Worm (Caenorhabditis elegans) whole organism, young adult: ENCODE results near the gene C31H1.2.

Source experiments
- B0035.1 ChIP-seq: sonication (generic microtip); optimal IDR thresholded peaks from 2 replicates; lab custom pipeline; 2016; ENCODE audit warnings: missing genetic modification characterization, mild to moderate bottlenecking, missing compliant biosample characterization, missing genotype, missing genetic modification reagents
- B0336.3 ChIP-seq: fragments of 200-800 bp; sonication (Bioruptor generic); IDR thresholded peaks from 2 replicates; pipeline ENCODE4 v1.3.6; 2022; ENCODE audit warnings: missing genetic modification characterization, missing compliant biosample characterization
- F49E8.2 ChIP-seq: sonication (generic microtip); optimal IDR thresholded peaks from 3 replicates; lab custom pipeline; 2017; ENCODE audit warnings: missing genetic modification characterization, mild to moderate bottlenecking, missing compliant biosample characterization, antibody characterized with exemption, moderate library complexity; ENCODE audit not compliant: insufficient read depth
- F55B11.4 ChIP-seq: sonication (generic microtip); optimal IDR thresholded peaks from 2 replicates; lab custom pipeline; 2016; ENCODE audit warnings: missing compliant biosample characterization, missing genetic modification characterization, borderline replicate concordance; ENCODE audit not compliant: insufficient read depth
- K12H6.12 ChIP-seq: fragments of 200-800 bp; sonication (Bioruptor generic); optimal IDR thresholded peaks from 2 replicates; lab custom pipeline; 2018; ENCODE audit warnings: mild to moderate bottlenecking, missing genetic modification characterization, missing compliant biosample characterization
- T26A5.8 ChIP-seq: sonication (generic microtip); optimal IDR thresholded peaks from 2 replicates; lab custom pipeline; 2016; ENCODE audit warnings: missing genetic modification characterization, missing compliant biosample characterization
- Y67H2A.10 ChIP-seq: fragments of 200-800 bp; sonication (Bioruptor generic); conservative IDR thresholded peaks from 2 replicates; pipeline ENCODE4 v1.3.6; 2022; ENCODE audit warnings: missing genetic modification reagents, missing genetic modification characterization, missing compliant biosample characterization
- Y95B8A.8 ChIP-seq: fragments of 200-800 bp; sonication (Bioruptor generic); IDR thresholded peaks from 2 replicates; pipeline ENCODE4 v1.3.6; 2022; ENCODE audit warnings: missing genetic modification reagents, missing genetic modification characterization, missing compliant biosample characterization
- aptf-2 ChIP-seq: fragments of 200-800 bp; sonication (Bioruptor generic); conservative IDR thresholded peaks from 2 replicates; pipeline ENCODE4 v1.3.6; 2022; ENCODE audit warnings: missing genetic modification reagents, missing genetic modification characterization, missing compliant biosample characterization
- cebp-1 ChIP-seq, 2 experiments: fragments of 200-800 bp in 1 of 2; sonication (Bioruptor generic) in 1 of 2; sonication (generic microtip) in 1 of 2; IDR thresholded peaks in 1 of 2; optimal IDR thresholded peaks in 1 of 2; 2 replicates each; pipeline versions ENCODE4 v1.3.6 to Lab custom; 2017 to 2022; ENCODE audit warnings: missing compliant biosample characterization in 2 of 2, missing genetic modification characterization in 2 of 2, mild to moderate bottlenecking in 1 of 2, missing genetic modification reagents in 1 of 2, moderate library complexity in 1 of 2
- ceh-100 ChIP-seq: fragments of 200-800 bp; sonication (Bioruptor generic); IDR thresholded peaks from 2 replicates; pipeline ENCODE4 v1.3.6; 2022; ENCODE audit warnings: missing genetic modification reagents, missing genetic modification characterization, missing compliant biosample characterization
- ceh-27 ChIP-seq: fragments of 200-800 bp; sonication (Bioruptor generic); optimal IDR thresholded peaks from 2 replicates; lab custom pipeline; 2018; ENCODE audit warnings: mild to moderate bottlenecking, missing genetic modification characterization, moderate library complexity, missing compliant biosample characterization
- ets-4 ChIP-seq: fragments of 200-800 bp; sonication (Bioruptor generic); optimal IDR thresholded peaks from 2 replicates; lab custom pipeline; 2018; ENCODE audit warnings: mild to moderate bottlenecking, missing genetic modification characterization, missing compliant biosample characterization
- hmg-1.2 ChIP-seq: fragments of 200-800 bp; sonication (Bioruptor generic); IDR thresholded peaks from 2 replicates; pipeline ENCODE4 v1.3.6; 2022; ENCODE audit warnings: missing genetic modification reagents, missing genetic modification characterization, missing compliant biosample characterization
- hmg-20 ChIP-seq: fragments of 200-800 bp; sonication (Bioruptor generic); IDR thresholded peaks from 2 replicates; pipeline ENCODE4 v1.3.6; 2022; ENCODE audit warnings: missing genetic modification reagents, missing genetic modification characterization, missing compliant biosample characterization
- lin-35 ChIP-seq, 3 experiments: fragments of 150-350 bp in 2 of 3; sonication (generic microtip) in 1 of 3; optimal IDR thresholded peaks; 2 replicates each; lab custom pipeline; 2014 to 2018; ENCODE audit warnings: missing biosample characterization in 3 of 3, missing genetic modification characterization in 3 of 3, missing genetic modification reagents in 3 of 3
- lin-54 ChIP-seq: fragments of 200-800 bp; sonication (Bioruptor generic); optimal IDR thresholded peaks from 2 replicates; lab custom pipeline; 2018; ENCODE audit warnings: mild to moderate bottlenecking, missing genetic modification characterization, missing compliant biosample characterization
- madf-6 ChIP-seq: fragments of 200-800 bp; sonication (Bioruptor generic); IDR thresholded peaks from 2 replicates; pipeline ENCODE4 v1.3.6; 2022; ENCODE audit warnings: missing genetic modification reagents, missing genetic modification characterization, missing compliant biosample characterization
- mel-28 ChIP-seq: sonication (generic microtip); optimal IDR thresholded peaks from 2 replicates; lab custom pipeline; 2016; ENCODE audit warnings: borderline replicate concordance, mild to moderate bottlenecking, missing genetic modification characterization, missing compliant biosample characterization
- nfya-1 ChIP-seq: sonication (generic microtip); optimal IDR thresholded peaks from 2 replicates; lab custom pipeline; 2017; ENCODE audit warnings: antibody characterized with exemption, missing compliant biosample characterization, missing genetic modification characterization, borderline replicate concordance; ENCODE audit not compliant: insufficient read depth
- nfyb-1 ChIP-seq: fragments of 200-800 bp; sonication (Bioruptor generic); IDR thresholded peaks from 2 replicates; pipeline ENCODE4 v1.3.6; 2022; ENCODE audit warnings: missing genetic modification reagents, missing genetic modification characterization, missing compliant biosample characterization
- nhr-27 ChIP-seq: fragments of 200-800 bp; sonication (Bioruptor generic); optimal IDR thresholded peaks from 2 replicates; lab custom pipeline; 2018; ENCODE audit warnings: mild to moderate bottlenecking, missing genetic modification characterization, moderate library complexity, missing compliant biosample characterization
- nhr-80 ChIP-seq: sonication (generic microtip); optimal IDR thresholded peaks from 2 replicates; lab custom pipeline; 2016; ENCODE audit warnings: missing genetic modification characterization, missing compliant biosample characterization
- pbrm-1 ChIP-seq: fragments of 200-800 bp; sonication (Bioruptor generic); IDR thresholded peaks from 2 replicates; pipeline ENCODE4 v1.3.6; 2022; ENCODE audit warnings: missing genetic modification reagents, missing genetic modification characterization, missing compliant biosample characterization
- rpc-1 ChIP-seq, 2 experiments: fragments of 150-350 bp in 1 of 2; sonication (generic microtip) in 1 of 2; optimal IDR thresholded peaks; 2 replicates each; lab custom pipeline; 2014 to 2018; ENCODE audit warnings: missing biosample characterization in 1 of 2, missing genetic modification characterization in 1 of 2, missing genetic modification reagents in 1 of 2, missing genotype in 1 of 2
- sdz-38 ChIP-seq: sonication (generic microtip); optimal IDR thresholded peaks from 2 replicates; lab custom pipeline; 2016; ENCODE audit warnings: missing genotype, missing genetic modification characterization, missing compliant biosample characterization
- snpc-1.1 ChIP-seq: sonication (generic microtip); optimal IDR thresholded peaks from 2 replicates; lab custom pipeline; 2017; ENCODE audit warnings: missing genetic modification characterization, mild to moderate bottlenecking, missing compliant biosample characterization, antibody characterized with exemption, moderate library complexity, missing genotype, missing genetic modification reagents; ENCODE audit not compliant: insufficient read depth
- unc-130 ChIP-seq: sonication (generic microtip); optimal IDR thresholded peaks from 2 replicates; lab custom pipeline; 2016; ENCODE audit warnings: missing genetic modification reagents, missing genetic modification characterization, missing compliant biosample characterization
- ztf-26 ChIP-seq: sonication (generic microtip); optimal IDR thresholded peaks from 2 replicates; lab custom pipeline; 2017; ENCODE audit warnings: missing genetic modification characterization, missing compliant biosample characterization

Gene C31H1.2

DNA sequence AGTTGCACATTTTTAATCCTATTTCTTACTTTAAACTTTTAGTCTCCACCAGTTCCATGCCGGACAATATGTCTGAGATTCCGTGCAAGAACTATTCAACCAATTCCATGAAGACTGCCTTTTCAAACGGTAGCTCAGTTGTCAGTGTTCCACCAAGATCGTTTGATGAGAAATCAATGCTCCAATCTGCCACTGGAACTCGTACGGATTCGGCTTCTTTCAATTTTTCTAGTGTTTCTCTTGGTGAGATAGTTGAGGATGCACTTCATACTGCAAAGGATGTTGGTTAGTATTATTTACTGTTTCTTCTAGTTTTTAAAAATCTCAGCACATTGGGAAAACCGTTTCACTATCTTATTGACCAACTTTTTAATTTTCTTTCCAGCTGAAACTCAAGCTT lies 8.5 kb downstream of the C31H1.2 start:
- TF ChIP-seq nhr-27 (tag; lab: Kevin White, UChicago) (no peak), Y67H2A.10 (GFP tag; lab: Robert Waterston, UW) (no peak), hmg-20 (GFP tag; lab: Robert Waterston, UW) (no peak), ceh-100 (GFP tag; lab: Robert Waterston, UW) (no peak), B0035.1 (tag; lab: Kevin White, UChicago) (no peak), Y95B8A.8 (no peak)
- TF ChIP-seq, all 124 proteins: peak for 0

DNA sequence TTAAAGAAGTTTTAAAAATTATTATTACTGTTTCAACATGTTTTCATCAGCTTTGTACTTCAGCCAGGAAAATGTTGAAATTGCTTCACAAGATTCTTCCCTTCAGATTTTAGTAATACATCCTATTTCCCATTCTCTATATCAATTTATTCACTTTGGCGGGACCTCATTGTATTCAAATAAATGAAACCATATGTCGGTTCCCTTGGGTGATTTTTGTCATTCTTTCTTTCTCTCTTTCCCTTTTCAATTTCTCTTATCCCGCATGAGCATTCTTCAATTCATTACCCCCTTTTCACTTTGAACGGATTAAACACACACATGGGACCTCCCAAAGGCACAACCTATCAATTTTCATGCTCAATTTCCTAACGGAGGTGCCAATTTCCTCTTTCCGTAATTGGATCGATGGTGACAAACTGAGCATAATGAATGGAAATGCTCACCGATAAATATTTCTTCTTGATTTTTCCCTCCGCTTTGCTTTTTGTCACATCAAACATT lies 12.5 kb downstream of the C31H1.2 start:
- no peak for TF ChIP-seq aptf-2 (GFP tag; lab: Robert Waterston, UW)

DNA sequence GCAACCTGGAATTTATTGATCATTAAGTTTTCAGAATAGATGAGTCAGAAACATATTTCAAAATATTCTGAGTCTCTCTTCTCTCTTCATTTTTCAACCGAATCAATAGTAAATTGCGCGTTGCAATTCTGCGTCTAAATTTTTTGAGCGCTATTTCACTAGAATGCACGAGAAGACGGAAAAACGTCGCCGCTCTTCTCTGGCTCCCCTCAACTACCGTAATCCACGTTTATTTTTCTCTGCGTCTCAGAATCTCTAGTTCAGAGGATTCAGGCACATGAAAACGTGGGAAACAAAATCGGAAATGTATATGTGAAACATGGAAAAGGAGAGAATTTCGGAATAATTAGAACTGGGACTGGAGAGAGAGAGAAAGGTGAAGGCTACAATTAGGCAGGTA lies 14.4 kb downstream of the C31H1.2 start:
- TF ChIP-seq snpc-1.1 (no peak), nfya-1 (no peak), F55B11.4 (tag; lab: Kevin White, UChicago) (no peak), cebp-1 (GFP tag; IDR thresholded peaks at IDR 0.05; lab: Robert Waterston, UW) (no peak), cebp-1 (tag; optimal IDR thresholded peaks at IDR 0.05; lab: Kevin White, UChicago) (peak; percentile 59), nfyb-1 (GFP tag; lab: Robert Waterston, UW) (0 out of 2 replicates have a peak, but pooled peaks have one; percentile 53), K12H6.12 (peak; percentile 33), ceh-27 (GFP tag; lab: Kevin White, UChicago) (peak; percentile 8), lin-35 (GFP tag; optimal IDR thresholded peaks at IDR 0.05; lab: Kevin White, UChicago) (peak in 1 of 3 experiments; percentile 15), pbrm-1 (0 out of 2 replicates have a peak, but pooled peaks have one; percentile 41), hmg-1.2 (GFP tag; lab: Robert Waterston, UW) (peak; percentile 46; the same call in 1 of the 2 replicates)

DNA sequence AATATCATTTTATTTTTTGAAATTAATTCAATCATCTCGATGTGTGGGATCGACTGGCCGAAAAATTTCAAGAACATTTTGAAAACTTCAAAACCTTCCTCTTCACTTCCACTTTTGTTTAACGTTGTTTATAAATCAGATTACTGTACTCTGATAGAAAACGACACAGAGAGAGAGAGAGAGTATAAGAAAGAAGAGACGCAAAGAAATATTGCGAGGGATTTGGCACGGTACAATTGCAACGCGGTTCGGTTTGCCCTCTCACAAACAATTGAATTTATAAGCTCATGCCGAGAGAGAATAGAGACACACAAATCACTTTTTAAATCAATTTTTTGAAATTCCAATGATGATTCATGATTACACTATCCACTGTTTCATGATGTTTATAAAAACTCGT lies 15.3 kb downstream of the C31H1.2 start:
- TF ChIP-seq nfyb-1 (GFP tag; lab: Robert Waterston, UW) (no peak), lin-54 (GFP tag; lab: Kevin White, UChicago) (no peak), ceh-100 (GFP tag; lab: Robert Waterston, UW) (no peak), rpc-1 (optimal IDR thresholded peaks at IDR 0.05; lab: Kevin White, UChicago) (no peak), rpc-1 (tag; optimal IDR thresholded peaks at IDR 0.05; lab: Kevin White, UChicago) (no peak), unc-130 (GFP tag; lab: Kevin White, UChicago) (no peak), Y95B8A.8 (no peak), ztf-26 (tag; lab: Kevin White, UChicago) (no peak), madf-6 (GFP tag; lab: Robert Waterston, UW) (no peak), T26A5.8 (tag; lab: Kevin White, UChicago) (no peak), mel-28 (tag; lab: Kevin White, UChicago) (no peak), ets-4 (GFP tag; lab: Kevin White, UChicago) (no peak), nhr-80 (tag; lab: Kevin White, UChicago) (no peak), sdz-38 (no peak), B0336.3 (no peak), F49E8.2 (tag; lab: Kevin White, UChicago) (no peak)

DNA sequence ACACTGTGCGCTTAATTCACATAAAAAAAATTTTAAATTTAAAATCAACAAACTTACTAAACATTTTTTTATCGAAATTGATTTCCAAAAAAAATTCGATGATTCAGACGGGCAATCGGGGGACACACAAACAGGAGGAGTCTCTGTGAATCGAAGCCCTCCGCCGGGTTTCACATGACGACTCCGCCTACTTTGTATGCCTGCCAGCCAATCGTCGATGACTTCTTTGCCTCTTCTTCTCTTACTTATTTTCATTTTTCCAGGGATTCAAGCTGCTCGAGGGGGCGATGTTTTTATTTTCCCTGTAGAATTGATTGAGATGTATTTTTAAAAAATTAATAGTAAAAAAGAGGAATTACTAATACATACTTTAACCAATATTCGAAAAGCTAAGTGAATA lies 15.8 kb downstream of the C31H1.2 start, which contains the start of gene lntl-1:
Gene lntl-1, minus strand, starts transcription at position 185 of the 400 bp plus-strand sequence.
- 0 out of 2 replicates have a peak, but pooled peaks have one; percentile 52 for TF ChIP-seq nfyb-1 (GFP tag; lab: Robert Waterston, UW)
- no peak for TF ChIP-seq nhr-80 (tag; lab: Kevin White, UChicago)
